Worm (Caenorhabditis elegans) whole organism, late embryonic: Measurements from ENCODE around the gene K01A6.8.

Source experiments
- F13H6.1 ChIP-seq: sonication (generic microtip); optimal IDR thresholded peaks from 2 replicates; lab custom pipeline; 2016; ENCODE audit warnings: missing genetic modification characterization, missing compliant biosample characterization
- K02D7.2 ChIP-seq: sonication (generic microtip); optimal IDR thresholded peaks from 2 replicates; lab custom pipeline; 2017; ENCODE audit warnings: mild to moderate bottlenecking, missing genetic modification characterization, missing compliant biosample characterization
- ceh-30 ChIP-seq: fragments of 150-350 bp; optimal IDR thresholded peaks from 2 replicates; lab custom pipeline; 2014; ENCODE audit warnings: missing biosample characterization, missing genetic modification characterization
- dmd-4 ChIP-seq: sonication (generic microtip); optimal IDR thresholded peaks from 2 replicates; lab custom pipeline; 2016; ENCODE audit warnings: borderline replicate concordance, missing genetic modification characterization, missing compliant biosample characterization
- hlh-6 ChIP-seq: sonication (generic microtip); optimal IDR thresholded peaks from 2 replicates; lab custom pipeline; 2016; ENCODE audit warnings: missing genotype, missing genetic modification characterization, missing compliant biosample characterization
- lim-6 ChIP-seq: sonication (generic microtip); optimal IDR thresholded peaks from 2 replicates; lab custom pipeline; 2016; ENCODE audit warnings: missing genetic modification characterization, missing compliant biosample characterization
- lin-11 ChIP-seq: fragments of 200-800 bp; sonication (Bioruptor generic); optimal IDR thresholded peaks from 2 replicates; lab custom pipeline; 2018; ENCODE audit warnings: mild to moderate bottlenecking, missing genetic modification characterization, missing compliant biosample characterization
- nhr-232 ChIP-seq: sonication (generic microtip); optimal IDR thresholded peaks from 2 replicates; lab custom pipeline; 2016; ENCODE audit warnings: missing genetic modification characterization, missing compliant biosample characterization
- pag-3 ChIP-seq: sonication (generic microtip); optimal IDR thresholded peaks from 2 replicates; lab custom pipeline; 2016; ENCODE audit warnings: missing compliant biosample characterization, missing genetic modification characterization, borderline replicate concordance
- pqm-1 ChIP-seq: sonication (generic microtip); optimal IDR thresholded peaks from 2 replicates; lab custom pipeline; 2016; ENCODE audit warnings: missing genetic modification characterization, missing compliant biosample characterization
- rnt-1 ChIP-seq: sonication (generic microtip); optimal IDR thresholded peaks from 2 replicates; lab custom pipeline; 2016; ENCODE audit warnings: missing genetic modification characterization, missing compliant biosample characterization

- TF ChIP-seq pqm-1 (no peak), rnt-1 (no peak), lim-6 (tag; lab: Kevin White, UChicago) (no peak), dmd-4 (tag; lab: Kevin White, UChicago) (no peak), F13H6.1 (tag; lab: Kevin White, UChicago) (no peak), lin-11 (tag; lab: Kevin White, UChicago) (no peak), nhr-232 (no peak), hlh-6 (no peak), K02D7.2 (tag; lab: Kevin White, UChicago) (no peak), ceh-30 (tag; lab: Kevin White, UChicago) (no peak), pag-3 (tag; lab: Kevin White, UChicago) (no peak)
Measured at ce11 chrIV:11701878-11702277, 35.3 kb downstream of the K01A6.8 start.
